Fruit fly (Drosophila melanogaster) Kc167 (cell line): Measurements from ENCODE around the gene CG42798.

Experiments
- Myc ChIP-seq: fragments of >200 bp; optimal IDR thresholded peaks from 2 replicates; lab custom pipeline; 2017; ENCODE audit warnings: missing external identifiers
- insv ChIP-seq: fragments of >200 bp; optimal IDR thresholded peaks from 3 replicates; lab custom pipeline; 2018; ENCODE audit warnings: missing external identifiers

- TF ChIP-seq Myc (no peak), insv (lab: Kevin White, UChicago) (no peak)
These were observed 24.6 kb upstream of the CG42798 start for dm6 chr3R:17381916-17382315.
